Fruit fly (Drosophila melanogaster): ENCODE results near the gene CG32269.

CG32269 gene

dm6 chr3L:3249997-3250774 lies 41.4 kb upstream of the CG32269 start (continued):
- TF ChIP-seq CG12299 (tag; optimal IDR thresholded peaks at IDR 0.05) (peak; percentile 78), MESR4 (GFP tag; optimal IDR thresholded peaks at IDR 0.05) (no peak), zfh2 (GFP tag; optimal IDR thresholded peaks at IDR 0.05) (peak; percentile 95), mirr (GFP tag; optimal IDR thresholded peaks at IDR 0.05) (peak; percentile 59), Dp (GFP tag; optimal IDR thresholded peaks at IDR 0.05) (peak; percentile 8), CG13296 (GFP tag; optimal IDR thresholded peaks at IDR 0.05) (peak; percentile 90), Stat92E (GFP tag; optimal IDR thresholded peaks at IDR 0.05) (peak in 1 of 3 experiments; percentile 77), Trl (optimal IDR thresholded peaks at IDR 0.05) (peak; percentile 73 to 89), Trl (GFP tag; optimal IDR thresholded peaks at IDR 0.05) (peak; percentile 87), sens-2 (GFP tag; IDR thresholded peaks at IDR 0.05) (no peak; the same call in 1 of the 2 replicates), CG5953 (GFP tag; IDR thresholded peaks at IDR 0.05) (peak; percentile 16; the same call in 1 of the 2 replicates), CG12391 (tag; optimal IDR thresholded peaks at IDR 0.05) (peak; percentile 96), CG31365 (tag; optimal IDR thresholded peaks at IDR 0.05) (peak; percentile 17), Mrtf (GFP tag; IDR thresholded peaks at IDR 0.05) (peak; percentile 81), fd64A (GFP tag; optimal IDR thresholded peaks at IDR 0.05) (peak; percentile 78), HLH3B (GFP tag; IDR thresholded peaks at IDR 0.05) (peak; percentile 85), pum (GFP tag; optimal IDR thresholded peaks at IDR 0.05) (peak; percentile 95), Aef1 (GFP tag; IDR thresholded peaks at IDR 0.05) (peak; percentile 79), CG13624 (GFP tag; optimal IDR thresholded peaks at IDR 0.05) (peak; percentile 95), gt (GFP tag; IDR thresholded peaks at IDR 0.05) (peak; percentile 63), Hmx (GFP tag; optimal IDR thresholded peaks at IDR 0.05) (peak; percentile 95), BEAF-32 (GFP tag; optimal IDR thresholded peaks at IDR 0.05) (peak; percentile 15), Rx (GFP tag; IDR thresholded peaks at IDR 0.05) (peak; percentile 36; the same call in 1 of the 2 replicates), lov (optimal IDR thresholded peaks at IDR 0.05) (no peak), lov (GFP tag; IDR thresholded peaks at IDR 0.05) (peak; percentile 61; the same call in 1 of the 3 replicates), Usf (GFP tag; optimal IDR thresholded peaks at IDR 0.05) (peak; percentile 96), CkIIα-i1 (GFP tag; IDR thresholded peaks at IDR 0.05) (no peak), CG14050 (GFP tag; IDR thresholded peaks at IDR 0.05) (peak; percentile 60; the same call in 2 of the 3 replicates), ftz-f1 (GFP tag; optimal IDR thresholded peaks at IDR 0.05) (peak; percentile 91), CG6854 (GFP tag; optimal IDR thresholded peaks at IDR 0.05) (peak; percentile 90), emc (GFP tag; optimal IDR thresholded peaks at IDR 0.05) (peak; percentile 88), dmrt99B (tag; optimal IDR thresholded peaks at IDR 0.05) (peak; percentile 96), CG17912 (GFP tag; optimal IDR thresholded peaks at IDR 0.05) (peak; percentile 57), shn (GFP tag; optimal IDR thresholded peaks at IDR 0.05) (peak; percentile 91), HmgZ (tag; optimal IDR thresholded peaks at IDR 0.05) (peak; percentile 89), Hr78 (GFP tag; optimal IDR thresholded peaks at IDR 0.05) (peak in 1 of 2 experiments; percentile 92), unpg (GFP tag; optimal IDR thresholded peaks at IDR 0.05) (peak; percentile 83), vnd (GFP tag; IDR thresholded peaks at IDR 0.05; ENCODE audit: partially characterized antibody) (no peak), ci (GFP tag; IDR thresholded peaks at IDR 0.05) (peak; percentile 79; the same call in 2 of the 3 replicates), Bdp1 (GFP tag; optimal IDR thresholded peaks at IDR 0.05) (peak; percentile 87), CG3838 (GFP tag; optimal IDR thresholded peaks at IDR 0.05) (peak; percentile 90), Chrac-16 (GFP tag; optimal IDR thresholded peaks at IDR 0.05) (peak; percentile 94), Atf6 (GFP tag; IDR thresholded peaks at IDR 0.05) (peak; percentile 86; the same call in 1 of the 2 replicates), CG10654 (GFP tag; optimal IDR thresholded peaks at IDR 0.05) (peak; percentile 83), HLHmδ (GFP tag; optimal IDR thresholded peaks at IDR 0.05) (no peak), chinmo (GFP tag; IDR thresholded peaks at IDR 0.05; ENCODE audit: partially characterized antibody) (peak; percentile 99), Sry-δ (GFP tag; optimal IDR thresholded peaks at IDR 0.05) (peak; percentile 62), Myb (GFP tag; optimal IDR thresholded peaks at IDR 0.05) (peak; percentile 85), CG9609 (GFP tag; optimal IDR thresholded peaks at IDR 0.05) (peak; percentile 96)
